Worm (Caenorhabditis elegans) whole organism, mixed stage, embryonic: ENCODE measurements around the gene ceh-39.

ENCODE experiments used
- ces-1 ChIP-seq: fragments of 150-350 bp; optimal IDR thresholded peaks from 2 replicates; lab custom pipeline; 2014; ENCODE audit warnings: missing biosample characterization, missing genetic modification reagents, missing genetic modification characterization
- cnd-1 ChIP-seq: fragments of 200-800 bp; sonication (Bioruptor generic); optimal IDR thresholded peaks from 2 replicates; lab custom pipeline; 2018; ENCODE audit warnings: mild to moderate bottlenecking, missing genetic modification characterization, missing compliant biosample characterization
- lsy-2 ChIP-seq: fragments of 150-350 bp; optimal IDR thresholded peaks from 2 replicates; lab custom pipeline; 2014; ENCODE audit warnings: missing biosample characterization, missing genetic modification characterization
- nhr-237 ChIP-seq: fragments of 150-350 bp; optimal IDR thresholded peaks from 2 replicates; lab custom pipeline; 2014; ENCODE audit warnings: missing biosample characterization, missing genetic modification characterization
- nhr-28 ChIP-seq: fragments of 150-350 bp; optimal IDR thresholded peaks from 2 replicates; lab custom pipeline; 2014; ENCODE audit warnings: missing biosample characterization, missing genetic modification characterization
- sptf-1 ChIP-seq: sonication (generic microtip); optimal IDR thresholded peaks from 2 replicates; lab custom pipeline; 2017; ENCODE audit warnings: mild to moderate bottlenecking, missing genetic modification characterization, moderate library complexity, missing compliant biosample characterization
- tbx-8 ChIP-seq: fragments of 200-800 bp; sonication (Bioruptor generic); optimal IDR thresholded peaks from 2 replicates; lab custom pipeline; 2018; ENCODE audit warnings: mild to moderate bottlenecking, missing genetic modification characterization, moderate library complexity, missing compliant biosample characterization
- unc-120 ChIP-seq: sonication (generic microtip); optimal IDR thresholded peaks from 2 replicates; lab custom pipeline; 2017; ENCODE audit warnings: missing genetic modification characterization, missing compliant biosample characterization; ENCODE audit not compliant: poor library complexity, severe bottlenecking
- unc-39 ChIP-seq: fragments of 150-350 bp; optimal IDR thresholded peaks from 2 replicates; lab custom pipeline; 2014; ENCODE audit warnings: missing biosample characterization, missing genetic modification characterization
- unc-62 ChIP-seq: fragments of 150-350 bp; optimal IDR thresholded peaks from 2 replicates; lab custom pipeline; 2014; ENCODE audit warnings: missing biosample characterization, missing genetic modification reagents, missing genetic modification characterization
- ztf-11 ChIP-seq: fragments of 150-350 bp; optimal IDR thresholded peaks from 2 replicates; lab custom pipeline; 2014; ENCODE audit warnings: missing biosample characterization, missing genetic modification characterization

DNA sequence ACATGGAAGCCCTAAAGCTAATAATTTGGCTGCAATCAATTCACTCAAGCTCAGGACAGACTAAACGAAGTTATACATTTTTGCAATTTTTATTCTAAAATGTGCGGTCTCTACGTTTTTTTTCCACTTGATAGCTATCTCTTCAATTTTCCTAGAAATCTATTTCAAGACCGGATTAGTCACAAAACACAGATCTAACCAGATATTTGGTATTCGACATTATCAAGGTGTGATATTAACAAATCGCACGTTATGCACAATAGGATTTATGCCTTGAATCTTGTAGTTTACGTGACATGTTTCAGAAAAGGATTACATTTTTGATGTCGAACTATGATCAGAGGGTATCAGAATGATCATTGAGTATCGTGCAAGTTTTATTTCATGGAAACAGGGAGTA lies 45.5 kb upstream of the ceh-39 start:
- TF ChIP-seq tbx-8 = no peak
- no peak for TF ChIP-seq nhr-237
- no peak for TF ChIP-seq lsy-2 (tag; lab: Kevin White, UChicago)
- TF ChIP-seq ztf-11 = no peak
- TF ChIP-seq sptf-1 (tag; lab: Kevin White, UChicago) = no peak
- no peak for TF ChIP-seq unc-120 (tag; lab: Kevin White, UChicago)
- TF ChIP-seq unc-62 = no peak
- no peak for TF ChIP-seq cnd-1 (tag; lab: Kevin White, UChicago)
- no peak for TF ChIP-seq unc-39 (tag; lab: Kevin White, UChicago)
- TF ChIP-seq ces-1 = no peak
- TF ChIP-seq nhr-28 (tag; lab: Kevin White, UChicago) = no peak
